Worm (Caenorhabditis elegans) whole organism, midembryonic: Measurements from ENCODE around the gene F49C12.5.
A peak's percentile ranks its signal among the peaks of the same experiment; 100 is the strongest.
"Not testable (repeated sequence)": the region's sequence is repeated elsewhere in the genome, so short reads cannot be mapped to it uniquely, and the experiment has no call there.

ENCODE experiments used
- T22C8.4 ChIP-seq: fragments of 200-800 bp; sonication (Bioruptor generic); IDR thresholded peaks from 2 replicates; pipeline ENCODE4 v1.3.6; 2022; ENCODE audit warnings: missing genetic modification characterization, missing compliant biosample characterization
- cog-1 ChIP-seq: sonication (generic microtip); optimal IDR thresholded peaks from 2 replicates; lab custom pipeline; 2016; ENCODE audit warnings: missing genetic modification characterization, missing compliant biosample characterization
- flt-1 ChIP-seq: fragments of 200-800 bp; sonication (Bioruptor generic); IDR thresholded peaks from 2 replicates; pipeline ENCODE4 v1.3.6; 2022; ENCODE audit warnings: missing genetic modification characterization, missing compliant biosample characterization
- klf-2 ChIP-seq: fragments of 200-800 bp; sonication (Bioruptor generic); conservative IDR thresholded peaks from 2 replicates; pipeline ENCODE4 v1.3.6; 2022; ENCODE audit warnings: missing genetic modification reagents, missing genetic modification characterization, missing compliant biosample characterization
- med-1 ChIP-seq: sonication (generic microtip); optimal IDR thresholded peaks from 2 replicates; lab custom pipeline; 2017; ENCODE audit warnings: missing genetic modification characterization, mild to moderate bottlenecking, missing compliant biosample characterization, antibody characterized with exemption, missing genetic modification reagents; ENCODE audit not compliant: insufficient read depth
- ref-1 ChIP-seq: fragments of 200-800 bp; sonication (Bioruptor generic); conservative IDR thresholded peaks from 2 replicates; pipeline ENCODE4 v1.3.6; 2022; ENCODE audit warnings: missing genetic modification reagents, missing genetic modification characterization, missing compliant biosample characterization
- tab-1 ChIP-seq: fragments of 200-800 bp; sonication (Bioruptor generic); IDR thresholded peaks from 2 replicates; pipeline ENCODE4 v1.3.6; 2022; ENCODE audit warnings: missing genetic modification characterization, missing compliant biosample characterization
- ztf-23 ChIP-seq: fragments of 200-800 bp; sonication (Bioruptor generic); IDR thresholded peaks from 2 replicates; pipeline ENCODE4 v1.3.6; 2022; ENCODE audit warnings: missing genetic modification reagents, missing genetic modification characterization, missing compliant biosample characterization
- ztf-29 ChIP-seq: fragments of 200-800 bp; sonication (Bioruptor generic); IDR thresholded peaks from 2 replicates; pipeline ENCODE4 v1.3.6; 2022; ENCODE audit warnings: missing genetic modification reagents, missing genetic modification characterization, missing compliant biosample characterization

Gene F49C12.5

ce11 chrIV:9300127-9300526, 4.6 kb upstream of the F49C12.5 start, which contains the start of gene F49C12.3:
Gene F49C12.3, plus strand, starts transcription at chrIV:9300427.
- TF ChIP-seq klf-2 = no peak
- TF ChIP-seq T22C8.4 (GFP tag; lab: Robert Waterston, UW) = no peak
- no peak for TF ChIP-seq ztf-23 (GFP tag; lab: Robert Waterston, UW)
- no peak for TF ChIP-seq ztf-29
- TF ChIP-seq flt-1 (GFP tag; lab: Robert Waterston, UW) = no peak
- no peak for TF ChIP-seq tab-1 (GFP tag; lab: Robert Waterston, UW)
- TF ChIP-seq med-1 (GFP tag; lab: Kevin White, UChicago) = no peak
- TF ChIP-seq ref-1 (GFP tag; lab: Robert Waterston, UW) = no peak
- no peak for TF ChIP-seq cog-1 (tag; lab: Kevin White, UChicago)

- TF ChIP-seq tab-1 (GFP tag; lab: Robert Waterston, UW) = no peak
Measured at ce11 chrIV:9303994-9304393, 723 bp upstream of the F49C12.5 start, which contains the start of gene F49C12.4. Gene F49C12.4, minus strand, starts transcription at chrIV:9304094.

DNA sequence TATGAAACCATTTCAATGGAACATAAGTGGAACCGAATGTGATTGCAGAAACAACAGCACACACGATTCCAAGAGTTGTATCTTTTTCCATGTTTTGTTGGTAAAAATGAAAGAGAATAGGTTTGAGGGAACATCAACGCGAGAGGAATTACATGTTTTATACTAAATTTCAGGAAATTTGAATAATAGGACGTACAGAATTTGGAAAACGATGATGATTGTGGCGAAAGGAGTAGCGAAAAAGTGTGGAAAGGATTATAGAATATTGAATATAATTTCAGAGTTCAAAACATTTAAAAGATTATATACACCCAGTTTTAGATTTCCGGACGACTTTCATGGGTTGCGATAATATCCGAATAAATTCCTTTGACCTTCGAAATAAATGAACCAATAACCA, 4.3 kb downstream of the F49C12.5 start, which contains the start of gene F49C12.6:
Gene F49C12.6 (minus strand): TSS at position 101 of the 400 bp plus-strand sequence.
- TF ChIP-seq med-1 (GFP tag; lab: Kevin White, UChicago) (no peak), ref-1 (GFP tag; lab: Robert Waterston, UW) (no peak), T22C8.4 (GFP tag; lab: Robert Waterston, UW) (no peak), flt-1 (GFP tag; lab: Robert Waterston, UW) (no peak), ztf-29 (no peak), tab-1 (GFP tag; lab: Robert Waterston, UW) (no peak), cog-1 (tag; lab: Kevin White, UChicago) (no peak), klf-2 (no peak), ztf-23 (GFP tag; lab: Robert Waterston, UW) (no peak)

DNA sequence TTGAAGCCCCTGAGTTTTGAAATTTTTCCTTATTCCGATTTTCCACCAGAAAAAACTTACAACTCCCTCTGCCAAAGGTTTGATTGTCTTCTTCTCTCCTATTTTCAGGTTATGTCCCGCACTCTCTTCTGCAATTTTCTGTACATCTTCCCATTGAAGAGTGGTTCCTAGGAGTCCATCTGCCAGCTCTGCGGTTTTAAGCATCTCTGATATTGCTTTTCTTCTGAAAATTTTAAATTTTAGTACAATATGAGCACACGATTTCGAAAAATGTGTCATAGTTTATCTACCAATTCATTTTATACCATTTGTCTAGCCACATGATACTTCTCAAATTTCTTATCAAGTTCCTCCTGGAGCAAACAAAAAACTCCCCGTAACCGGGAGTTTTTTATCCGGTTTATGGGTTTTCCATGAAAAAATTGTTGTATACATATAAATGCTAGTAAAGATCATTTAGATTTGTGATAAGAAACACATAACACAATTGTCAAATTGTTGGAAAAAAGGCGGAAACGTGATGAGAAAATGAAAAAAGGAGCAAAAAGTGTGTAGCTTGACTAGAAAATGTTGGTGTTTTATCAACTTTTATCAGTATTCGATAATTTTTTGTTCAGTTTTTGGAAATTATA, 6.3 kb downstream of the F49C12.5 start:
- no peak for TF ChIP-seq T22C8.4 (GFP tag; lab: Robert Waterston, UW)
- no peak for TF ChIP-seq ref-1 (GFP tag; lab: Robert Waterston, UW)
- TF ChIP-seq klf-2 = no peak

DNA sequence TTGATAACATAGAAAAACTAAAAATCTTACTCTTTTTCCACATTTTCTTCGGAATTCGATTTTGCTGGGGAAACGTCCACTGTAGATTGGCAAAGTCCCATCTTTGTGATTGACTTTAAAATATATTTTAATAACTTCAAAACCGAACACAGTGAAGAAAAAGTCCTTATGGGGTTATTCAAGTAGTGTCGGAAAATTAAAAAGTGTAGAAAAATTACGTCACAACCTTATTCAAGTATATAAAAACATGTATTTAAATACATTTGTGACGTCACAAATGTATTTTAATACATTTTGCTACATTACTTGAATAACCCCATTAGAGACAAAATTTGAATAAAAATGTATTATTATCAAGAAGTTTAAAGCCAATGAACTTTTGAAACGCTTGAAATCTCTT, 8.1 kb downstream of the F49C12.5 start, which contains the start of gene F49C12.7:
Gene F49C12.7 (minus strand): TSS at position 101 of the 400 bp plus-strand sequence.
- not testable (repeated sequence) for TF ChIP-seq med-1 (GFP tag; lab: Kevin White, UChicago); flt-1 (GFP tag; lab: Robert Waterston, UW); ztf-29

- no peak; the same call in none of the 2 replicates for TF ChIP-seq flt-1 (GFP tag; lab: Robert Waterston, UW)
- TF ChIP-seq tab-1 (GFP tag; lab: Robert Waterston, UW) = peak; percentile 81
- TF ChIP-seq med-1 (GFP tag; lab: Kevin White, UChicago) = peak; percentile 86
- peak; percentile 52 for TF ChIP-seq cog-1 (tag; lab: Kevin White, UChicago)
- TF ChIP-seq ztf-23 (GFP tag; lab: Robert Waterston, UW) = peak; percentile 85
- no peak for TF ChIP-seq T22C8.4 (GFP tag; lab: Robert Waterston, UW)
Measured at ce11 chrIV:9316068-9316681, 11.5 kb downstream of the F49C12.5 start, which contains the start of the genes F49C12.9 and rpn-7. Gene F49C12.9, minus strand, starts transcription at chrIV:9316215. Gene rpn-7, plus strand, starts transcription at chrIV:9316631.

ce11 chrIV:9318147-9318546, 13.4 kb downstream of the F49C12.5 start:
- no peak for TF ChIP-seq cog-1 (tag; lab: Kevin White, UChicago)
- TF ChIP-seq tab-1 (GFP tag; lab: Robert Waterston, UW) = no peak
- TF ChIP-seq ref-1 (GFP tag; lab: Robert Waterston, UW) = no peak
- no peak for TF ChIP-seq T22C8.4 (GFP tag; lab: Robert Waterston, UW)
- no peak for TF ChIP-seq med-1 (GFP tag; lab: Kevin White, UChicago)
- TF ChIP-seq flt-1 (GFP tag; lab: Robert Waterston, UW) = no peak
- TF ChIP-seq ztf-29 = no peak
- TF ChIP-seq klf-2 = no peak
- no peak for TF ChIP-seq ztf-23 (GFP tag; lab: Robert Waterston, UW)

DNA sequence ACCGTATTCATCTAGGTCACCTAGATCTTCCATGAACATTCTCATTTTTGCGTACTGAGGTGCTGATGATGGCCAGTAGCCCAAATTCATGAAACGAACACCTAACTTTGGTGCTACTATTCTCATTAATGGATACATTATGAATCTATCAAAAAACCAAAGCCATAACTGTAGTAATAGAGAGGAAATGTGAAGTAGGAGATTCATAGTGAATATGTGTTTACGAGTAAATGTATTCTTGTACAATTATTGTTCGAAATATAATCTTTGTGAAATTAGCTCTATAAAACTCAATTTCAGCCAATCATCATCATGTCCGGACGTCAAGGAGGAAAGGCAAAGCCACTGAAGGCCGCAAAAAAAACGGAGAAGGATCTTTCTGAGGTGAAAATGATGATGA, 14.4 kb downstream of the F49C12.5 start, which contains the start of the genes F49C12.11 and nemt-1:
Gene F49C12.11 (plus strand): TSS at position 301 of the 400 bp plus-strand sequence.
Gene nemt-1 (minus strand): TSS at position 360 of the 400 bp plus-strand sequence.
- no peak for TF ChIP-seq ztf-29
- no peak for TF ChIP-seq med-1 (GFP tag; lab: Kevin White, UChicago)
- TF ChIP-seq ref-1 (GFP tag; lab: Robert Waterston, UW) = no peak
- TF ChIP-seq flt-1 (GFP tag; lab: Robert Waterston, UW) = no peak
- no peak for TF ChIP-seq klf-2
- no peak for TF ChIP-seq tab-1 (GFP tag; lab: Robert Waterston, UW)
- no peak for TF ChIP-seq ztf-23 (GFP tag; lab: Robert Waterston, UW)
- no peak for TF ChIP-seq T22C8.4 (GFP tag; lab: Robert Waterston, UW)
- TF ChIP-seq cog-1 (tag; lab: Kevin White, UChicago) = no peak

DNA sequence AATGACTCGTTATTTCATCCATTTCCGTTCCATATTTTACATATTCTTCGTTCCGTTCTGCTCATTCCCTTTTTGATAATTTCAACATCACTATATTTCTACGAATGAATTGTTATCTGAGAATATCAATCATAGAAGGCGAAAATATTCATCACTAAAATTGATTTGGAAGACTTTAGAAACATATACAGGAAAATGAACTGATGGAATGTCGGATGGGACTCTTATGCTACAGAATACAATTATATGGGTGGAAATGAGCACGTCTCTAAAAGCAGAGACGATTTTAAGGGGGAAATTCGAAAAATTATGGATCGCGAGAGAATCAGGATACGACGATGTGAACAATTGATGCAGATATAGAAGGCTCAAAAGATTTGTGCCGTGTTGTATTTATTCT, 15.3 kb downstream of the F49C12.5 start:
- TF ChIP-seq cog-1 (tag; lab: Kevin White, UChicago) (no peak), ref-1 (GFP tag; lab: Robert Waterston, UW) (no peak), ztf-23 (GFP tag; lab: Robert Waterston, UW) (no peak), T22C8.4 (GFP tag; lab: Robert Waterston, UW) (no peak), klf-2 (no peak), med-1 (GFP tag; lab: Kevin White, UChicago) (no peak), ztf-29 (no peak), flt-1 (GFP tag; lab: Robert Waterston, UW) (no peak), tab-1 (GFP tag; lab: Robert Waterston, UW) (no peak)
